Worm (Caenorhabditis elegans) whole organism, L2 larva: ENCODE results near the gene T02H6.7.

Experiments
- aly-2 ChIP-seq: fragments of 150-350 bp; optimal IDR thresholded peaks from 2 replicates; lab custom pipeline; 2014; ENCODE audit warnings: missing biosample characterization, missing genetic modification characterization
- ama-1 ChIP-seq: fragments of 150-350 bp; optimal IDR thresholded peaks from 2 replicates; lab custom pipeline; 2018; ENCODE audit warnings: inconsistent platforms
- fos-1 ChIP-seq: fragments of 150-350 bp; optimal IDR thresholded peaks from 2 replicates; lab custom pipeline; 2014; ENCODE audit warnings: missing biosample characterization, missing genetic modification characterization
- lsy-2 ChIP-seq, 2 experiments: fragments of 150-350 bp in 1 of 2; sonication (generic microtip) in 1 of 2; optimal IDR thresholded peaks; 2 replicates each; lab custom pipeline; 2014 to 2017; ENCODE audit warnings: missing biosample characterization in 2 of 2, missing genetic modification characterization in 2 of 2
- nhr-11 ChIP-seq: fragments of 150-350 bp; optimal IDR thresholded peaks from 2 replicates; lab custom pipeline; 2014; ENCODE audit warnings: missing biosample characterization, missing genetic modification characterization
- nhr-12 ChIP-seq: fragments of 150-350 bp; optimal IDR thresholded peaks from 2 replicates; lab custom pipeline; 2014; ENCODE audit warnings: missing biosample characterization, missing genetic modification characterization
- nhr-25 ChIP-seq: fragments of 150-350 bp; sonication (generic microtip); optimal IDR thresholded peaks from 3 replicates; lab custom pipeline; 2014; ENCODE audit warnings: missing biosample characterization, missing genetic modification characterization
- unc-62 ChIP-seq: fragments of 150-350 bp; optimal IDR thresholded peaks from 2 replicates; lab custom pipeline; 2014; ENCODE audit warnings: missing biosample characterization, missing genetic modification reagents, missing genetic modification characterization

DNA sequence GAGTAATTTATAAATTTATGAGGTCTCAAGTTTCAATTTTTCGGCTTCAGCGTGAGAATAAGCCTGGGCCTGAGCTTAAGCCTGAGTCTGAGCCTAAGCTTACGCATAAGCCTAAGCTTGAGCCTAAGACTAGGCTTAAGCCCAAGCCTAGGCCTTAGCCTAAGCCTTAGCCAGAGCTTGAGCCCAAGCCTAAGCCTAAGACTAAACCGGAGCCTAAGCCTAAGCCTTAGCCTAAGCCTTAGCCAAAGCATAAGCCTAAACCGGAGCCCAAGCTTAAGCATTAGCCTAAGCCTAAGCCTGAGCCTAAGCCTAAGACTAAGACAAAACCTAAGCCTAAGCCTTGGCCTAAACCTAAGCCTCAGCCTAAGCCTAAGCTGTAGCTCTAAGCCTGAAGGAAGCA lies 38.7 kb upstream of the T02H6.7 start:
- TF ChIP-seq nhr-12 (tag; lab: Kevin White, UChicago) (no peak), unc-62 (GFP tag; lab: Kevin White, UChicago) (no peak), fos-1 (tag; lab: Kevin White, UChicago) (no peak), lsy-2 (tag; optimal IDR thresholded peaks at IDR 0.05; lab: Kevin White, UChicago) (no peak), nhr-25 (no peak), aly-2 (tag; lab: Kevin White, UChicago) (no peak), nhr-11 (tag; lab: Kevin White, UChicago) (no peak), ama-1 (lab: Kevin White, UChicago) (no peak)
